Worm (Caenorhabditis elegans): Measurements from ENCODE around the gene T25F10.4.

Gene T25F10.4

DNA sequence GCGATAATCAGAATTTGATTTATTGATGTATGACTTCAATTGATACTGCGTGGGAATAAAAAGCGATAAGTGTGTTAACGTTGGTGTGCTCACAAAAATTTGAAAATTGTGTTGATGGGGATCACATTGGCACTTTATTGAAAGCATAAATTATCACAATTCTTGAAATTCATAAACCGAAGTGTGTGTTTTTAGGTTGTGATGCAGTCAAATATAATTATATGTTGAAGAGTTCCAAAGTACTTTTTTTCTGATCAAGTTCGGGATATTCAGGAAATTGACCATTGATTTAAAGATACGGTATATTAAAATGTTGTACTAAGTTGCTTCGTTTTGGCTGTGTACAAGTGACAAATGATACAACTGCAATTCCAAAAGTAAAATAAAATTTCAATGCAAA, 13.4 kb upstream of the T25F10.4 start, which contains the start of gene srh-28:
srh-28 (minus strand) TSS at position 101 of the 400 bp plus-strand sequence.
- TF ChIP-seq zag-1 (tag; optimal IDR thresholded peaks at IDR 0.05) (no peak), unc-62 (GFP tag; optimal IDR thresholded peaks at IDR 0.05) (no peak), sma-9 (GFP tag; optimal IDR thresholded peaks at IDR 0.05) (no peak), sma-9 (tag; optimal IDR thresholded peaks at IDR 0.05) (no peak), nhr-129 (tag; optimal IDR thresholded peaks at IDR 0.05) (no peak), ztf-11 (tag; optimal IDR thresholded peaks at IDR 0.05) (no peak), dmd-4 (tag; optimal IDR thresholded peaks at IDR 0.05) (no peak), crh-2 (tag; optimal IDR thresholded peaks at IDR 0.05) (no peak), lin-13 (GFP tag; optimal IDR thresholded peaks at IDR 0.05) (no peak), nhr-6 (tag; optimal IDR thresholded peaks at IDR 0.05) (no peak), elt-3 (tag; optimal IDR thresholded peaks at IDR 0.05) (no peak), lsy-2 (tag; optimal IDR thresholded peaks at IDR 0.05) (no peak), alr-1 (tag; optimal IDR thresholded peaks at IDR 0.05) (no peak), gmeb-1 (tag; optimal IDR thresholded peaks at IDR 0.05) (no peak), ztf-4 (tag; optimal IDR thresholded peaks at IDR 0.05) (no peak), ZK546.5 (tag; optimal IDR thresholded peaks at IDR 0.05) (no peak), lin-39 (tag; optimal IDR thresholded peaks at IDR 0.05) (no peak), nhr-77 (tag; optimal IDR thresholded peaks at IDR 0.05) (no peak), F13H6.1 (tag; optimal IDR thresholded peaks at IDR 0.05) (no peak), egl-27 (tag; optimal IDR thresholded peaks at IDR 0.05) (no peak), nhr-23 (tag; optimal IDR thresholded peaks at IDR 0.05) (no peak)

DNA sequence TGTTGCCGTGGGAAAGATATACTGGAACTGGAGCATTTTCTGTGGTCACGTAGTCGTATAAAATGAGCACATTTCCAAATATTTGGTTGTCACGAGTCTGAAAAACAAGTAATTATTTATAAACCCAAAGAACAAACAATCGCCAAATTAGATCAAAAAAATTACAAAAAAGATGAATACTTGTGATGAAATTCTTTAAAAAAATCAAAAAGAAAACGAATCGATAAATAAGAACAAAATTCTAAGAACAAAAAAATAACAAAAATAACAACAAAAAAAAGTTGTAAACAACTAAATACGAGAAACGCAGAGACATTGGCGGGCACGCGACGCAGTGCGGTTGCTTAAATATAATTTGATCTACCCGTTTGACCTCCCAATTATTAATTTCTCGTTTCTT, 11.5 kb upstream of the T25F10.4 start, which contains the start of gene ZC404.16:
ZC404.16 (minus strand) TSS at position 101 of the 400 bp plus-strand sequence.
- TF ChIP-seq sma-9 (GFP tag; optimal IDR thresholded peaks at IDR 0.05): no peak
- TF ChIP-seq sma-9 (tag; optimal IDR thresholded peaks at IDR 0.05): no peak
- no peak for TF ChIP-seq ceh-16 (tag; optimal IDR thresholded peaks at IDR 0.05)
- no peak for TF ChIP-seq unc-55 (GFP tag; optimal IDR thresholded peaks at IDR 0.05)
- no peak for TF ChIP-seq lin-13 (GFP tag; optimal IDR thresholded peaks at IDR 0.05)
- no peak for TF ChIP-seq lin-39 (tag; optimal IDR thresholded peaks at IDR 0.05)
- no peak for TF ChIP-seq mbf-1 (tag; optimal IDR thresholded peaks at IDR 0.05)
- no peak for TF ChIP-seq mab-5 (tag; optimal IDR thresholded peaks at IDR 0.05)
- no peak for TF ChIP-seq sem-4 (tag; optimal IDR thresholded peaks at IDR 0.05)
- TF ChIP-seq ceh-82 (tag; optimal IDR thresholded peaks at IDR 0.05): no peak
- TF ChIP-seq C34F6.9 (tag; optimal IDR thresholded peaks at IDR 0.05): no peak
- no peak for TF ChIP-seq nhr-11 (tag; optimal IDR thresholded peaks at IDR 0.05)
- TF ChIP-seq nhr-237 (tag; optimal IDR thresholded peaks at IDR 0.05): no peak
- no peak for TF ChIP-seq alr-1 (tag; optimal IDR thresholded peaks at IDR 0.05)
- TF ChIP-seq nhr-21 (tag; optimal IDR thresholded peaks at IDR 0.05): no peak
- TF ChIP-seq crh-2 (tag; optimal IDR thresholded peaks at IDR 0.05): no peak
- no peak for TF ChIP-seq sma-3 (GFP tag; optimal IDR thresholded peaks at IDR 0.05)
- no peak for TF ChIP-seq unc-62 (GFP tag; optimal IDR thresholded peaks at IDR 0.05)
- TF ChIP-seq ama-1 (optimal IDR thresholded peaks at IDR 0.05): no peak

DNA sequence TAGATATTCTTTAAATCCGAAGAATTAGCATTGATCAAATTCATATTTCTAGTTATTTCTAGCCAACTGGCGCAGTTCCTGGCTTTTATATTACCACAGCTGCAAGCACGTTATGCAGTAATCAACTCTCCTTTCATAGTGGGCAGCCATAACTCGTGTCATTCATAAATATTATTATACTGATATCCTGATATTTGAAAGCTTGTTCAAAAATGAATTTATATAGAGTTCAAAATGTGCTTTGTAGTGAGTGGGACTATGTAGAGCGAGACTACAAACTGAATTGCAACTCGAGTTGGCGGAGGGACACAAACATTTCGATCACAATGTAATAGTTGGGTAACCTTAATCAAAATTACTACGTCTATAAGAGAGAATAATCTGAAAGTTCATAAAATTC, 9.4 kb upstream of the T25F10.4 start, which contains the start of gene srh-30:
srh-30 (minus strand) TSS at position 101 of the 400 bp plus-strand sequence.
- no peak for TF ChIP-seq nhr-77 (tag; optimal IDR thresholded peaks at IDR 0.05)
- TF ChIP-seq nhr-6 (tag; optimal IDR thresholded peaks at IDR 0.05): no peak
- TF ChIP-seq nhr-10 (tag; optimal IDR thresholded peaks at IDR 0.05): no peak
- TF ChIP-seq lin-13 (GFP tag; optimal IDR thresholded peaks at IDR 0.05): no peak
- no peak for TF ChIP-seq elt-3 (tag; optimal IDR thresholded peaks at IDR 0.05)
- no peak for TF ChIP-seq gmeb-1 (tag; optimal IDR thresholded peaks at IDR 0.05)
- TF ChIP-seq aly-2 (tag; optimal IDR thresholded peaks at IDR 0.05): no peak

DNA sequence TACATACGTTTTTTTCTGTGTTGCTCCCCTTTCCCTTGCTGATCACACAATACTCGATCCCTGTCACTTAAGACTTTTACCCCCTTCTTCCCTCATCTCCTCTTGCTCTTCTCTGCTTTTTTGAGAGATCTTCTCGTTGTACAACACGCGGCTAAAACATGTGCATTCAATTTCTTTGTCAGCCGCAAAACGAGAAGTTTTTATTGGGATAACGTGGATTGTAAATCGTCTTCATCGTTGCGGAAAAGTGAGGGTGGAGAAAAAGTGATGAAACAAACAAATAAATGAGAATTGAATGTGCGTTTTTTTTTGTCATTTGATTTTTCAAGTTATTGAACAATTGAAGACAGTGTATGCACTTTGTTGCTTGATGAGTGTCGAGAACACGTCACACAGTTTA, 7.2 kb upstream of the T25F10.4 start:
- TF ChIP-seq ztf-4 (tag; optimal IDR thresholded peaks at IDR 0.05) (no peak), sem-4 (tag; optimal IDR thresholded peaks at IDR 0.05) (no peak), nhr-77 (tag; optimal IDR thresholded peaks at IDR 0.05) (no peak), mdl-1 (tag; optimal IDR thresholded peaks at IDR 0.05) (no peak), sma-3 (GFP tag; optimal IDR thresholded peaks at IDR 0.05) (no peak), lsy-2 (tag; optimal IDR thresholded peaks at IDR 0.05) (no peak), blmp-1 (tag; optimal IDR thresholded peaks at IDR 0.05; ENCODE audit: insufficient read depth) (no peak), sma-9 (GFP tag; optimal IDR thresholded peaks at IDR 0.05) (no peak), sma-9 (tag; optimal IDR thresholded peaks at IDR 0.05) (no peak)

Data from whole organism, L2 larva.